Worm (Caenorhabditis elegans) whole organism, L3 larva: ENCODE measurements around the gene cra-1.

ENCODE experiments used
- R02D3.7 ChIP-seq: fragments of 150-350 bp; optimal IDR thresholded peaks from 2 replicates; lab custom pipeline; 2014; ENCODE audit warnings: missing biosample characterization, missing genetic modification characterization
- ZK546.5 ChIP-seq: sonication (generic microtip); optimal IDR thresholded peaks from 2 replicates; lab custom pipeline; 2017; ENCODE audit warnings: missing biosample characterization, missing genetic modification characterization
- aly-2 ChIP-seq: fragments of 150-350 bp; optimal IDR thresholded peaks from 2 replicates; lab custom pipeline; 2014; ENCODE audit warnings: missing biosample characterization, missing genetic modification characterization
- ama-1 ChIP-seq: fragments of 150-350 bp; optimal IDR thresholded peaks from 2 replicates; lab custom pipeline; 2018
- ceh-16 ChIP-seq: sonication (generic microtip); optimal IDR thresholded peaks from 2 replicates; lab custom pipeline; 2017; ENCODE audit warnings: missing biosample characterization, missing genetic modification characterization
- ceh-28 ChIP-seq: fragments of 150-350 bp; optimal IDR thresholded peaks from 2 replicates; lab custom pipeline; 2014; ENCODE audit warnings: missing biosample characterization, missing genetic modification reagents, missing genetic modification characterization
- ceh-82 ChIP-seq: fragments of 150-350 bp; optimal IDR thresholded peaks from 2 replicates; lab custom pipeline; 2014; ENCODE audit warnings: missing biosample characterization, missing genetic modification characterization
- ceh-9 ChIP-seq: sonication (generic microtip); optimal IDR thresholded peaks from 2 replicates; lab custom pipeline; 2018; ENCODE audit warnings: missing biosample characterization, missing genetic modification characterization
- daf-12 ChIP-seq: fragments of 150-350 bp; optimal IDR thresholded peaks from 2 replicates; lab custom pipeline; 2014; ENCODE audit warnings: missing biosample characterization, missing genetic modification reagents, missing genetic modification characterization
- egl-27 ChIP-seq: sonication (generic microtip); optimal IDR thresholded peaks from 4 replicates; lab custom pipeline; 2017; ENCODE audit warnings: missing biosample characterization, missing genetic modification reagents, missing genetic modification characterization
- egl-5 ChIP-seq: fragments of 150-350 bp; optimal IDR thresholded peaks from 2 replicates; lab custom pipeline; 2017; ENCODE audit warnings: missing biosample characterization, missing genetic modification reagents, missing genetic modification characterization, inconsistent platforms
- elt-1 ChIP-seq: fragments of 150-350 bp; optimal IDR thresholded peaks from 2 replicates; lab custom pipeline; 2014; ENCODE audit warnings: missing biosample characterization, missing genetic modification characterization
- elt-2 ChIP-seq: sonication (generic microtip); optimal IDR thresholded peaks from 2 replicates; lab custom pipeline; 2016; ENCODE audit warnings: missing genetic modification reagents, mild to moderate bottlenecking, missing genetic modification characterization, missing compliant biosample characterization
- elt-3 ChIP-seq, 3 experiments: fragments of 150-350 bp in 1 of 3; sonication (generic microtip) in 2 of 3; optimal IDR thresholded peaks; 2 replicates in 2 of 3; 4 replicates in 1 of 3; lab custom pipeline; 2014 to 2017; ENCODE audit warnings: missing biosample characterization in 3 of 3, missing genetic modification characterization in 3 of 3
- eor-1 ChIP-seq, 2 experiments: fragments of 150-350 bp; optimal IDR thresholded peaks; 2 replicates each; lab custom pipeline; 2014 to 2018; ENCODE audit warnings: missing biosample characterization in 2 of 2, missing genetic modification characterization in 2 of 2
- fkh-10 ChIP-seq: sonication (generic microtip); optimal IDR thresholded peaks from 2 replicates; lab custom pipeline; 2017; ENCODE audit warnings: missing biosample characterization, missing genetic modification reagents, missing genetic modification characterization
- fkh-2 ChIP-seq: fragments of 150-350 bp; optimal IDR thresholded peaks from 2 replicates; lab custom pipeline; 2014; ENCODE audit warnings: missing biosample characterization, missing genetic modification reagents, missing genetic modification characterization
- fos-1 ChIP-seq: fragments of 150-350 bp; optimal IDR thresholded peaks from 2 replicates; lab custom pipeline; 2014; ENCODE audit warnings: missing biosample characterization, missing genetic modification characterization
- hmg-11 ChIP-seq: sonication (generic microtip); optimal IDR thresholded peaks from 2 replicates; lab custom pipeline; 2016; ENCODE audit warnings: missing genetic modification characterization, missing compliant biosample characterization
- jun-1 ChIP-seq: fragments of 150-350 bp; optimal IDR thresholded peaks from 2 replicates; lab custom pipeline; 2014; ENCODE audit warnings: missing biosample characterization, missing genetic modification reagents, missing genetic modification characterization
- lin-15B ChIP-seq: fragments of 150-350 bp; optimal IDR thresholded peaks from 2 replicates; lab custom pipeline; 2014; ENCODE audit warnings: missing biosample characterization, missing genetic modification characterization
- lin-39 ChIP-seq: fragments of 150-350 bp; optimal IDR thresholded peaks from 2 replicates; lab custom pipeline; 2018; ENCODE audit warnings: missing biosample characterization, missing genetic modification reagents, missing genetic modification characterization
- lsy-12 ChIP-seq: sonication (generic microtip); optimal IDR thresholded peaks from 2 replicates; lab custom pipeline; 2016; ENCODE audit warnings: mild to moderate bottlenecking, missing genetic modification characterization, missing compliant biosample characterization
- mdl-1 ChIP-seq: fragments of 150-350 bp; optimal IDR thresholded peaks from 2 replicates; lab custom pipeline; 2014; ENCODE audit warnings: missing biosample characterization, missing genetic modification characterization
- mml-1 ChIP-seq: fragments of 150-350 bp; sonication (generic microtip); optimal IDR thresholded peaks from 3 replicates; lab custom pipeline; 2014; ENCODE audit warnings: missing biosample characterization, missing genetic modification characterization
- nfya-1 ChIP-seq: sonication (generic microtip); optimal IDR thresholded peaks from 2 replicates; lab custom pipeline; 2017; ENCODE audit warnings: missing genetic modification characterization, mild to moderate bottlenecking, missing compliant biosample characterization, antibody characterized with exemption, moderate library complexity; ENCODE audit not compliant: insufficient read depth
- nhr-11 ChIP-seq: fragments of 150-350 bp; optimal IDR thresholded peaks from 2 replicates; lab custom pipeline; 2014; ENCODE audit warnings: missing biosample characterization, missing genetic modification characterization
- nhr-12 ChIP-seq: fragments of 150-350 bp; optimal IDR thresholded peaks from 2 replicates; lab custom pipeline; 2014; ENCODE audit warnings: missing biosample characterization, missing genetic modification characterization
- nhr-23 ChIP-seq: fragments of 150-350 bp; optimal IDR thresholded peaks from 2 replicates; lab custom pipeline; 2014; ENCODE audit warnings: missing biosample characterization, missing genetic modification reagents, missing genetic modification characterization
- nhr-237 ChIP-seq: fragments of 150-350 bp; optimal IDR thresholded peaks from 2 replicates; lab custom pipeline; 2014; ENCODE audit warnings: missing biosample characterization, missing genetic modification characterization
- nhr-25 ChIP-seq: sonication (generic microtip); optimal IDR thresholded peaks from 2 replicates; lab custom pipeline; 2017; ENCODE audit warnings: missing biosample characterization, missing genetic modification characterization
- nhr-28 ChIP-seq: fragments of 150-350 bp; optimal IDR thresholded peaks from 2 replicates; lab custom pipeline; 2014; ENCODE audit warnings: missing biosample characterization, missing genetic modification characterization
- nhr-43 ChIP-seq: sonication (generic microtip); optimal IDR thresholded peaks from 2 replicates; lab custom pipeline; 2016; ENCODE audit warnings: mild to moderate bottlenecking, missing genetic modification characterization, missing compliant biosample characterization; ENCODE audit not compliant: poor library complexity, severe bottlenecking
- nhr-67 ChIP-seq: fragments of 150-350 bp; optimal IDR thresholded peaks from 2 replicates; lab custom pipeline; 2014; ENCODE audit warnings: missing biosample characterization, missing genetic modification characterization
- nhr-76 ChIP-seq: fragments of 150-350 bp; sonication (generic microtip); optimal IDR thresholded peaks from 5 replicates; lab custom pipeline; 2014; ENCODE audit warnings: missing biosample characterization, missing genetic modification characterization
- nhr-77 ChIP-seq: fragments of 150-350 bp; optimal IDR thresholded peaks from 2 replicates; lab custom pipeline; 2014; ENCODE audit warnings: missing biosample characterization, missing genetic modification characterization
- pha-4 ChIP-seq: fragments of 150-350 bp; optimal IDR thresholded peaks from 2 replicates; lab custom pipeline; 2014; ENCODE audit warnings: missing biosample characterization, missing genetic modification reagents, missing genetic modification characterization
- pqm-1 ChIP-seq: fragments of 150-350 bp; optimal IDR thresholded peaks from 2 replicates; lab custom pipeline; 2017; ENCODE audit warnings: missing biosample characterization, missing genetic modification characterization, inconsistent platforms
- sea-2 ChIP-seq: fragments of 150-350 bp; sonication (generic microtip); optimal IDR thresholded peaks from 4 replicates; lab custom pipeline; 2014; ENCODE audit warnings: missing biosample characterization, missing genetic modification reagents, missing genetic modification characterization
- skn-1 ChIP-seq: fragments of 150-350 bp; optimal IDR thresholded peaks from 2 replicates; lab custom pipeline; 2014; ENCODE audit warnings: missing biosample characterization, missing genetic modification characterization
- snpc-4 ChIP-seq: fragments of 150-350 bp; optimal IDR thresholded peaks from 2 replicates; lab custom pipeline; 2014; ENCODE audit warnings: missing biosample characterization, missing genetic modification characterization
- tbx-2 ChIP-seq: sonication (generic microtip); optimal IDR thresholded peaks from 2 replicates; lab custom pipeline; 2016; ENCODE audit warnings: mild to moderate bottlenecking, missing genetic modification characterization, missing compliant biosample characterization
- unc-39 ChIP-seq: sonication (generic microtip); optimal IDR thresholded peaks from 4 replicates; lab custom pipeline; 2017; ENCODE audit warnings: missing biosample characterization, missing genetic modification characterization
- unc-62 ChIP-seq: fragments of 150-350 bp; sonication (generic microtip); optimal IDR thresholded peaks from 4 replicates; lab custom pipeline; 2014; ENCODE audit warnings: missing biosample characterization, missing genetic modification reagents, missing genetic modification characterization
- zag-1 ChIP-seq: fragments of 150-350 bp; optimal IDR thresholded peaks from 2 replicates; lab custom pipeline; 2014; ENCODE audit warnings: missing biosample characterization, missing genetic modification characterization
- ztf-11 ChIP-seq: fragments of 150-350 bp; optimal IDR thresholded peaks from 2 replicates; lab custom pipeline; 2014; ENCODE audit warnings: missing biosample characterization, missing genetic modification characterization
- ztf-4 ChIP-seq: fragments of 150-350 bp; optimal IDR thresholded peaks from 2 replicates; lab custom pipeline; 2014; ENCODE audit warnings: missing biosample characterization, missing genetic modification characterization

Gene cra-1

ce11 chrIII:6857390-6857848 is 11.8 kb downstream of the cra-1 start:
- TF ChIP-seq nfya-1 (tag; lab: Kevin White, UChicago): peak; percentile 33
- TF ChIP-seq nhr-25 (tag; lab: Kevin White, UChicago): peak; percentile 3
- peak; percentile 31 for TF ChIP-seq skn-1 (tag; lab: Kevin White, UChicago)
- no peak for TF ChIP-seq nhr-67 (tag; lab: Kevin White, UChicago)
- no peak for TF ChIP-seq ceh-9 (tag; lab: Kevin White, UChicago)
- peak; percentile 79 for TF ChIP-seq pha-4 (tag; lab: Kevin White, UChicago)
- no peak for TF ChIP-seq ztf-11 (tag; lab: Kevin White, UChicago)
- no peak for TF ChIP-seq nhr-12 (tag; lab: Kevin White, UChicago)
- no peak for TF ChIP-seq sea-2 (GFP tag; lab: Kevin White, UChicago)
- TF ChIP-seq snpc-4 (tag; lab: Kevin White, UChicago): no peak
- no peak for TF ChIP-seq unc-62 (GFP tag; lab: Kevin White, UChicago)
- peak; percentile 29 for TF ChIP-seq lin-15B
- no peak for TF ChIP-seq nhr-237
- no peak for TF ChIP-seq elt-1 (tag; lab: Kevin White, UChicago)
- TF ChIP-seq ama-1: no peak
- TF ChIP-seq eor-1 (tag; optimal IDR thresholded peaks at IDR 0.05; lab: Kevin White, UChicago): no peak
- TF ChIP-seq elt-3 (tag; optimal IDR thresholded peaks at IDR 0.05; lab: Kevin White, UChicago): no peak
- no peak for TF ChIP-seq ztf-4 (tag; lab: Kevin White, UChicago)
- peak; percentile 63 for TF ChIP-seq nhr-23
- no peak for TF ChIP-seq mml-1 (tag; lab: Kevin White, UChicago)
- TF ChIP-seq pqm-1: peak; percentile 79
- no peak for TF ChIP-seq egl-5 (tag; lab: Kevin White, UChicago)
- TF ChIP-seq nhr-11 (tag; lab: Kevin White, UChicago): no peak
- no peak for TF ChIP-seq fkh-10
- no peak for TF ChIP-seq ceh-16 (tag; lab: Kevin White, UChicago)
- TF ChIP-seq egl-27: no peak
- TF ChIP-seq aly-2: no peak
- TF ChIP-seq nhr-28 (tag; lab: Kevin White, UChicago): no peak
- no peak for TF ChIP-seq nhr-77 (tag; lab: Kevin White, UChicago)
- peak; percentile 81 for TF ChIP-seq jun-1
- TF ChIP-seq lin-39: no peak
- no peak for TF ChIP-seq R02D3.7 (tag; lab: Kevin White, UChicago)
- peak; percentile 36 for TF ChIP-seq ceh-28 (tag; lab: Kevin White, UChicago)
- no peak for TF ChIP-seq nhr-76 (tag; lab: Kevin White, UChicago)
- no peak for TF ChIP-seq lsy-12
- no peak for TF ChIP-seq fos-1 (tag; lab: Kevin White, UChicago)
- TF ChIP-seq mdl-1 (tag; lab: Kevin White, UChicago): peak; percentile 14
- no peak for TF ChIP-seq unc-39
- no peak for TF ChIP-seq fkh-2 (tag; lab: Kevin White, UChicago)
- TF ChIP-seq ceh-82: no peak
- no peak for TF ChIP-seq daf-12
- TF ChIP-seq ZK546.5 (tag; lab: Kevin White, UChicago): no peak
- TF ChIP-seq elt-2 (tag; lab: Kevin White, UChicago): peak; percentile 77
- no peak for TF ChIP-seq zag-1 (tag; lab: Kevin White, UChicago)
- TF ChIP-seq nhr-43 (tag; lab: Kevin White, UChicago): no peak
- no peak for TF ChIP-seq hmg-11
- no peak for TF ChIP-seq tbx-2 (tag; lab: Kevin White, UChicago)
- TF ChIP-seq, all 47 proteins: peak for 11

ce11 chrIII:6856709-6857108 is 12.6 kb downstream of the cra-1 start, which contains the start of gene zak-1:
Gene zak-1 (minus strand): TSS chrIII:6856809.
- no peak for TF ChIP-seq nhr-28 (tag; lab: Kevin White, UChicago)
- TF ChIP-seq fkh-2 (tag; lab: Kevin White, UChicago): no peak
- TF ChIP-seq mml-1 (tag; lab: Kevin White, UChicago): no peak
- TF ChIP-seq lsy-12: no peak
- TF ChIP-seq fos-1 (tag; lab: Kevin White, UChicago): no peak
- TF ChIP-seq jun-1: no peak
- no peak for TF ChIP-seq pha-4 (tag; lab: Kevin White, UChicago)
- no peak for TF ChIP-seq ceh-16 (tag; lab: Kevin White, UChicago)
- TF ChIP-seq, all 47 proteins: peak for 0
